Worm (Caenorhabditis elegans) whole organism, L3 larva: Measurements from ENCODE around the gene chil-8.

ENCODE experiments used
- ceh-82 ChIP-seq: fragments of 150-350 bp; optimal IDR thresholded peaks from 2 replicates; lab custom pipeline; 2014; ENCODE audit warnings: missing biosample characterization, missing genetic modification characterization
- hmg-11 ChIP-seq: sonication (generic microtip); optimal IDR thresholded peaks from 2 replicates; lab custom pipeline; 2016; ENCODE audit warnings: missing genetic modification characterization, missing compliant biosample characterization
- jun-1 ChIP-seq: fragments of 150-350 bp; optimal IDR thresholded peaks from 2 replicates; lab custom pipeline; 2014; ENCODE audit warnings: missing biosample characterization, missing genetic modification reagents, missing genetic modification characterization
- lin-39 ChIP-seq: fragments of 150-350 bp; optimal IDR thresholded peaks from 2 replicates; lab custom pipeline; 2018; ENCODE audit warnings: missing biosample characterization, missing genetic modification reagents, missing genetic modification characterization
- unc-62 ChIP-seq: fragments of 150-350 bp; sonication (generic microtip); optimal IDR thresholded peaks from 4 replicates; lab custom pipeline; 2014; ENCODE audit warnings: missing biosample characterization, missing genetic modification reagents, missing genetic modification characterization
- ztf-11 ChIP-seq: fragments of 150-350 bp; optimal IDR thresholded peaks from 2 replicates; lab custom pipeline; 2014; ENCODE audit warnings: missing biosample characterization, missing genetic modification characterization
- ztf-4 ChIP-seq: fragments of 150-350 bp; optimal IDR thresholded peaks from 2 replicates; lab custom pipeline; 2014; ENCODE audit warnings: missing biosample characterization, missing genetic modification characterization

DNA sequence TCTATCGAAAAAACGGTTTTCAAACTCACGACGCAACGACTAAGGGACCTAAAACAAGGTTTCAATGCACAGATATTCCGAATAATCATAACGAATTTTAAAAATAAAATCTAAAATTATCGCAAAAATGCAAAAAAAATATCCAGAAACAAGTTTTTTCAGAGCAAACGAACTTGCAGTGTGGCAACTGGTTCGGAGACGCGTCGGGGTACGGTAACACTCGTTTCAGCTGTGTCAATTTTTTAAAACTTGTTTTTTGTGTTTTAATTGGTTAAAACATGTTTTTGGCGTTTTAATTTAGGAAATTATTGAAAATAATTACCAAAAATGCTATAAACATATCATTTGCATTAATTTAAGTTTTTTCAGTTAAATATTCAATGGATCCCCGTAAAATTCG, 19.5 kb upstream of the chil-8 start, which contains the start of gene C08H9.16:
- TF ChIP-seq ztf-11 (tag; lab: Kevin White, UChicago): no peak
- peak; percentile 14 for TF ChIP-seq lin-39
- no peak for TF ChIP-seq ceh-82 (tag; lab: Kevin White, UChicago)
- TF ChIP-seq unc-62 (GFP tag; lab: Kevin White, UChicago): no peak
- TF ChIP-seq jun-1: no peak
- no peak for TF ChIP-seq ztf-4 (tag; lab: Kevin White, UChicago)
- peak; percentile 52 for TF ChIP-seq hmg-11 (tag; lab: Kevin White, UChicago)
